Worm (Caenorhabditis elegans): Measurements from ENCODE around the gene C55A6.11.
A peak's percentile ranks its signal among the peaks of the same experiment; 100 is the strongest.

The C55A6.11 gene

ce11 chrV:11531100-11531499 is 10.8 kb downstream of the C55A6.11 start:
- no peak for TF ChIP-seq nhr-76 (tag; optimal IDR thresholded peaks at IDR 0.05)
- no peak for TF ChIP-seq nhr-28 (tag; optimal IDR thresholded peaks at IDR 0.05)
- no peak for TF ChIP-seq zip-8 (tag; optimal IDR thresholded peaks at IDR 0.05)
- TF ChIP-seq mep-1 (tag; optimal IDR thresholded peaks at IDR 0.05) = no peak
- no peak for TF ChIP-seq sptf-1 (tag; optimal IDR thresholded peaks at IDR 0.05)
- no peak for TF ChIP-seq drap-1 (GFP tag; optimal IDR thresholded peaks at IDR 0.05)
- TF ChIP-seq cnd-1 (tag; optimal IDR thresholded peaks at IDR 0.05) = no peak
- TF ChIP-seq elt-3 (tag; optimal IDR thresholded peaks at IDR 0.05) = no peak
- TF ChIP-seq hlh-1 (tag; optimal IDR thresholded peaks at IDR 0.05) = no peak
- no peak for TF ChIP-seq sem-2 (GFP tag; optimal IDR thresholded peaks at IDR 0.05)
- no peak for TF ChIP-seq elt-1 (tag; optimal IDR thresholded peaks at IDR 0.05; ENCODE audit: borderline replicate concordance, insufficient read depth)
- TF ChIP-seq unc-62 (GFP tag; optimal IDR thresholded peaks at IDR 0.05) = no peak
- TF ChIP-seq blmp-1 (tag; optimal IDR thresholded peaks at IDR 0.05) = no peak
- no peak for TF ChIP-seq nhr-2 (tag; optimal IDR thresholded peaks at IDR 0.05)
- no peak for TF ChIP-seq ceh-83 (GFP tag; optimal IDR thresholded peaks at IDR 0.05)
- no peak for TF ChIP-seq nhr-237 (tag; optimal IDR thresholded peaks at IDR 0.05)

ce11 chrV:11531831-11532534 is 11.7 kb downstream of the C55A6.11 start:
- no peak for TF ChIP-seq zip-8 (tag; optimal IDR thresholded peaks at IDR 0.05)
- no peak for TF ChIP-seq flh-1 (GFP tag; optimal IDR thresholded peaks at IDR 0.05)
- no peak for TF ChIP-seq elt-1 (tag; optimal IDR thresholded peaks at IDR 0.05; ENCODE audit: borderline replicate concordance, insufficient read depth)
- no peak for TF ChIP-seq M03D4.4 (tag; optimal IDR thresholded peaks at IDR 0.05)
- TF ChIP-seq nhr-237 (tag; optimal IDR thresholded peaks at IDR 0.05) = peak; percentile 16
- no peak for TF ChIP-seq lsy-2 (tag; optimal IDR thresholded peaks at IDR 0.05)
- peak; percentile 79 for TF ChIP-seq unc-120 (tag; optimal IDR thresholded peaks at IDR 0.05; ENCODE audit: poor library complexity, severe bottlenecking)
- no peak for TF ChIP-seq mep-1 (tag; optimal IDR thresholded peaks at IDR 0.05)
- TF ChIP-seq pha-4 (tag; optimal IDR thresholded peaks at IDR 0.05) = no peak
- peak; percentile 10 for TF ChIP-seq ceh-83 (GFP tag; optimal IDR thresholded peaks at IDR 0.05)
- peak; percentile 20 for TF ChIP-seq sptf-1 (tag; optimal IDR thresholded peaks at IDR 0.05)
- no peak for TF ChIP-seq mab-5 (tag; optimal IDR thresholded peaks at IDR 0.05)
- no peak for TF ChIP-seq snpc-4 (tag; optimal IDR thresholded peaks at IDR 0.05)
- TF ChIP-seq nhr-76 (tag; optimal IDR thresholded peaks at IDR 0.05) = no peak
- peak; percentile 96 for TF ChIP-seq hlh-1 (tag; optimal IDR thresholded peaks at IDR 0.05)
- TF ChIP-seq blmp-1 (tag; optimal IDR thresholded peaks at IDR 0.05) = no peak
- TF ChIP-seq tbx-8 (GFP tag; optimal IDR thresholded peaks at IDR 0.05) = no peak
- no peak for TF ChIP-seq ceh-43 (GFP tag; optimal IDR thresholded peaks at IDR 0.05)
- no peak for TF ChIP-seq lin-13 (tag; optimal IDR thresholded peaks at IDR 0.05)
- TF ChIP-seq ceh-39 (tag; optimal IDR thresholded peaks at IDR 0.05) = no peak
- TF ChIP-seq bed-3 (GFP tag; optimal IDR thresholded peaks at IDR 0.05) = no peak
- no peak for TF ChIP-seq drap-1 (GFP tag; optimal IDR thresholded peaks at IDR 0.05)
- TF ChIP-seq ces-1 (GFP tag; optimal IDR thresholded peaks at IDR 0.05) = no peak
- TF ChIP-seq sem-2 (GFP tag; optimal IDR thresholded peaks at IDR 0.05) = no peak
- TF ChIP-seq unc-39 (tag; optimal IDR thresholded peaks at IDR 0.05) = no peak
- TF ChIP-seq unc-62 (GFP tag; optimal IDR thresholded peaks at IDR 0.05) = peak; percentile 58
- no peak for TF ChIP-seq lin-32 (GFP tag; optimal IDR thresholded peaks at IDR 0.05)
- TF ChIP-seq nhr-2 (tag; optimal IDR thresholded peaks at IDR 0.05) = no peak
- TF ChIP-seq nhr-12 (tag; optimal IDR thresholded peaks at IDR 0.05) = no peak
- TF ChIP-seq nhr-28 (tag; optimal IDR thresholded peaks at IDR 0.05) = no peak
- no peak for TF ChIP-seq elt-3 (tag; optimal IDR thresholded peaks at IDR 0.05)
- TF ChIP-seq ham-2 (GFP tag; optimal IDR thresholded peaks at IDR 0.05) = no peak
- no peak for TF ChIP-seq cnd-1 (tag; optimal IDR thresholded peaks at IDR 0.05)
- no peak for TF ChIP-seq mls-2 (tag; optimal IDR thresholded peaks at IDR 0.05)
- no peak for TF ChIP-seq ztf-11 (tag; optimal IDR thresholded peaks at IDR 0.05)

- TF ChIP-seq mls-2 (tag; optimal IDR thresholded peaks at IDR 0.05) = no peak
- TF ChIP-seq sem-2 (GFP tag; optimal IDR thresholded peaks at IDR 0.05) = no peak
- no peak for TF ChIP-seq lin-13 (tag; optimal IDR thresholded peaks at IDR 0.05)
- no peak for TF ChIP-seq nhr-76 (tag; optimal IDR thresholded peaks at IDR 0.05)
- no peak for TF ChIP-seq elt-3 (tag; optimal IDR thresholded peaks at IDR 0.05)
- TF ChIP-seq ces-1 (GFP tag; optimal IDR thresholded peaks at IDR 0.05) = no peak
- TF ChIP-seq nhr-12 (tag; optimal IDR thresholded peaks at IDR 0.05) = no peak
Observed at ce11 chrV:11532535-11532853, 12.2 kb downstream of the C55A6.11 start.
